Fruit fly (Drosophila melanogaster) whole organism, embryonic: ENCODE results near the gene msb1l.
A peak's percentile ranks its signal among the peaks of the same experiment; 100 is the strongest.

Experiments used
- Abd-B ChIP-seq: fragments of 200-800 bp; sonication (Bioruptor generic); optimal IDR thresholded peaks from 2 replicates; lab custom pipeline; 2018; ENCODE audit warnings: missing biosample characterization, mild to moderate bottlenecking, missing genetic modification characterization, moderate library complexity
- BEAF-32 ChIP-seq: fragments of 200-800 bp; sonication (Bioruptor generic); optimal IDR thresholded peaks from 3 replicates; lab custom pipeline; 2017; ENCODE audit warnings: missing biosample characterization, missing genetic modification characterization, mild to moderate bottlenecking, moderate library complexity, missing genetic modification reagents
- BtbVII ChIP-seq: fragments of 200-800 bp; sonication (Bioruptor generic); optimal IDR thresholded peaks from 3 replicates; lab custom pipeline; 2017; ENCODE audit warnings: missing biosample characterization, mild to moderate bottlenecking, missing genetic modification characterization
- CG10959 ChIP-seq: fragments of 200-800 bp; sonication (Bioruptor generic); IDR thresholded peaks from 2 replicates; pipeline ENCODE4 v1.3.6; 2022; ENCODE audit warnings: missing biosample characterization, missing genetic modification characterization
- CG13287 ChIP-seq: fragments of 200-800 bp; sonication (Bioruptor generic); IDR thresholded peaks from 2 replicates; pipeline ENCODE4 v1.3.6; 2022; ENCODE audit warnings: missing biosample characterization, missing genetic modification characterization; ENCODE audit not compliant: partially characterized antibody
- CG14860 ChIP-seq: fragments of 200-800 bp; sonication (Bioruptor generic); IDR thresholded peaks from 3 replicates; pipeline ENCODE4 v1.3.6; 2022; ENCODE audit warnings: missing biosample characterization, missing genetic modification characterization; ENCODE audit not compliant: partially characterized antibody
- CG17829 ChIP-seq: fragments of 200-800 bp; optimal IDR thresholded peaks from 2 replicates; lab custom pipeline; 2019; ENCODE audit warnings: missing biosample characterization, mild to moderate bottlenecking, missing genetic modification characterization, moderate library complexity
- CG18262 ChIP-seq: fragments of 200-800 bp; optimal IDR thresholded peaks from 3 replicates; lab custom pipeline; 2019; ENCODE audit warnings: missing biosample characterization, mild to moderate bottlenecking, missing genetic modification characterization, moderate library complexity
- CG2120 ChIP-seq: fragments of 200-800 bp; sonication (Bioruptor generic); optimal IDR thresholded peaks from 3 replicates; lab custom pipeline; 2016; ENCODE audit warnings: missing biosample characterization, missing genetic modification characterization
- CG34224 ChIP-seq: fragments of 200-800 bp; sonication (Bioruptor generic); IDR thresholded peaks from 3 replicates; pipeline ENCODE4 v1.3.6; 2022; ENCODE audit warnings: missing biosample characterization, missing genetic modification characterization; ENCODE audit not compliant: partially characterized antibody
- CG4854 ChIP-seq: fragments of 200-800 bp; sonication (Bioruptor generic); optimal IDR thresholded peaks from 2 replicates; lab custom pipeline; 2016; ENCODE audit warnings: missing biosample characterization, missing genetic modification characterization, inconsistent platforms
- CG6765 ChIP-seq: fragments of 200-800 bp; sonication (Bioruptor generic); optimal IDR thresholded peaks from 3 replicates; lab custom pipeline; 2017; ENCODE audit warnings: missing biosample characterization, mild to moderate bottlenecking, missing genetic modification characterization
- CG8089 ChIP-seq: fragments of 200-800 bp; sonication (Bioruptor generic); optimal IDR thresholded peaks from 3 replicates; lab custom pipeline; 2016; ENCODE audit warnings: missing biosample characterization, missing genetic modification characterization
- CG8281 ChIP-seq: fragments of 200-800 bp; sonication (Bioruptor generic); optimal IDR thresholded peaks from 2 replicates; lab custom pipeline; 2018; ENCODE audit warnings: missing biosample characterization, mild to moderate bottlenecking, missing genetic modification characterization, moderate library complexity
- CG8290 ChIP-seq, 3 experiments: fragments of 200-800 bp; sonication (Bioruptor generic); optimal IDR thresholded peaks; 2 replicates each; lab custom pipeline; 2016 to 2019; ENCODE audit warnings: missing biosample characterization in 3 of 3, missing genetic modification characterization in 3 of 3, mild to moderate bottlenecking in 2 of 3, moderate library complexity in 1 of 3
- CG8944 ChIP-seq: fragments of 200-800 bp; sonication (Bioruptor generic); optimal IDR thresholded peaks from 3 replicates; lab custom pipeline; 2016; ENCODE audit warnings: missing biosample characterization, missing genetic modification characterization
- CG9437 ChIP-seq: fragments of 200-800 bp; sonication (Bioruptor generic); optimal IDR thresholded peaks from 2 replicates; lab custom pipeline; 2018; ENCODE audit warnings: missing biosample characterization, mild to moderate bottlenecking, missing genetic modification characterization
- CG9797 ChIP-seq: fragments of 200-800 bp; sonication (Bioruptor generic); optimal IDR thresholded peaks from 3 replicates; lab custom pipeline; 2018; ENCODE audit warnings: missing biosample characterization, mild to moderate bottlenecking, missing genetic modification characterization
- CTCF ChIP-seq: fragments of 200-800 bp; sonication (Bioruptor generic); optimal IDR thresholded peaks from 2 replicates; lab custom pipeline; 2017; ENCODE audit warnings: missing biosample characterization, mild to moderate bottlenecking, missing genetic modification characterization, moderate library complexity
- Dll ChIP-seq: fragments of 200-800 bp; sonication (Bioruptor generic); IDR thresholded peaks from 4 replicates; pipeline ENCODE4 v1.3.6; 2022; ENCODE audit warnings: missing biosample characterization, missing genetic modification characterization; ENCODE audit not compliant: partially characterized antibody
- Doc3 ChIP-seq: fragments of 200-800 bp; sonication (Bioruptor generic); IDR thresholded peaks from 3 replicates; pipeline ENCODE4 v1.3.6; 2022; ENCODE audit warnings: missing biosample characterization, missing genetic modification characterization; ENCODE audit not compliant: partially characterized antibody
- HLH4C ChIP-seq: fragments of 200-800 bp; sonication (Bioruptor generic); IDR thresholded peaks from 3 replicates; pipeline ENCODE4 v1.3.6; 2022; ENCODE audit warnings: missing biosample characterization, missing genetic modification characterization; ENCODE audit not compliant: partially characterized antibody
- HLHmδ ChIP-seq: fragments of 200-800 bp; sonication (Bioruptor generic); optimal IDR thresholded peaks from 2 replicates; lab custom pipeline; 2018; ENCODE audit warnings: missing biosample characterization, mild to moderate bottlenecking, missing genetic modification characterization, moderate library complexity
- Hand ChIP-seq: fragments of 200-800 bp; sonication (Bioruptor generic); optimal IDR thresholded peaks from 2 replicates; lab custom pipeline; 2017; ENCODE audit warnings: mild to moderate bottlenecking, missing biosample characterization, missing genetic modification reagents, missing genetic modification characterization
- HmgD ChIP-seq: fragments of 200-800 bp; sonication (Bioruptor generic); optimal IDR thresholded peaks from 3 replicates; lab custom pipeline; 2016; ENCODE audit warnings: missing biosample characterization, missing genetic modification characterization
- HmgZ ChIP-seq: fragments of 200-800 bp; sonication (Bioruptor generic); optimal IDR thresholded peaks from 2 replicates; lab custom pipeline; 2018; ENCODE audit warnings: missing biosample characterization, mild to moderate bottlenecking, missing genetic modification characterization
- Lhr ChIP-seq: fragments of 200-800 bp; sonication (Bioruptor generic); optimal IDR thresholded peaks from 3 replicates; lab custom pipeline; 2017; ENCODE audit warnings: mild to moderate bottlenecking, missing biosample characterization, missing genetic modification reagents, missing genetic modification characterization
- Med ChIP-seq: fragments of 200-800 bp; sonication (Bioruptor generic); peaks from one replicate; lab custom pipeline; 2016; ENCODE audit warnings: missing biosample characterization, missing genetic modification characterization, mild to moderate bottlenecking, inconsistent platforms, moderate library complexity
- Poxn ChIP-seq: fragments of 200-800 bp; sonication (Bioruptor generic); IDR thresholded peaks from 2 replicates; pipeline ENCODE4 v1.3.6; 2022; ENCODE audit warnings: missing biosample characterization, missing genetic modification characterization
- Sry-β ChIP-seq: fragments of 200-800 bp; sonication (Bioruptor generic); optimal IDR thresholded peaks from 2 replicates; lab custom pipeline; 2018; ENCODE audit warnings: missing biosample characterization, mild to moderate bottlenecking, missing genetic modification characterization, moderate library complexity
- Stat92E ChIP-seq, 3 experiments: fragments of >200 bp in 2 of 3; fragments of 200-800 bp in 1 of 3; sonication (Bioruptor generic) in 1 of 3; optimal IDR thresholded peaks; 2 replicates each; lab custom pipeline; 2017 to 2019; ENCODE audit warnings: missing biosample characterization in 3 of 3, missing genetic modification characterization in 3 of 3, mild to moderate bottlenecking in 1 of 3, moderate library complexity in 1 of 3
- Vsx1 ChIP-seq: fragments of 200-800 bp; sonication (Bioruptor generic); optimal IDR thresholded peaks from 2 replicates; lab custom pipeline; 2017; ENCODE audit warnings: missing biosample characterization, mild to moderate bottlenecking, missing genetic modification characterization, missing genetic modification reagents
- YL-1 ChIP-seq: fragments of 200-800 bp; sonication (Bioruptor generic); optimal IDR thresholded peaks from 3 replicates; lab custom pipeline; 2017; ENCODE audit warnings: missing biosample characterization, mild to moderate bottlenecking, missing genetic modification characterization
- amos ChIP-seq: fragments of 200-800 bp; sonication (Bioruptor generic); IDR thresholded peaks from 2 replicates; pipeline ENCODE4 v1.3.6; 2022; ENCODE audit warnings: missing biosample characterization, missing genetic modification characterization; ENCODE audit not compliant: partially characterized antibody
- aop ChIP-seq: fragments of 200-800 bp; sonication (Bioruptor generic); IDR thresholded peaks from 2 replicates; pipeline ENCODE4 v1.3.6; 2022; ENCODE audit warnings: missing biosample characterization, missing genetic modification characterization
- az2 ChIP-seq: fragments of 200-800 bp; sonication (Bioruptor generic); optimal IDR thresholded peaks from 3 replicates; lab custom pipeline; 2016; ENCODE audit warnings: missing biosample characterization, missing genetic modification characterization
- bowl ChIP-seq: fragments of 200-800 bp; sonication (Bioruptor generic); IDR thresholded peaks from 2 replicates; pipeline ENCODE4 v1.3.6; 2022; ENCODE audit warnings: missing biosample characterization, missing genetic modification characterization
- chinmo ChIP-seq: fragments of 200-800 bp; sonication (Bioruptor generic); IDR thresholded peaks from 4 replicates; pipeline ENCODE4 v1.3.6; 2022; ENCODE audit warnings: missing biosample characterization, missing genetic modification characterization; ENCODE audit not compliant: partially characterized antibody
- gro ChIP-seq: fragments of 200-800 bp; sonication (Bioruptor generic); optimal IDR thresholded peaks from 2 replicates; lab custom pipeline; 2016; ENCODE audit warnings: missing biosample characterization, missing genetic modification characterization
- org-1 ChIP-seq: fragments of 200-800 bp; sonication (Bioruptor generic); optimal IDR thresholded peaks from 2 replicates; lab custom pipeline; 2017; ENCODE audit warnings: missing biosample characterization, missing genetic modification characterization
- scrt ChIP-seq: fragments of 200-800 bp; sonication (Bioruptor generic); optimal IDR thresholded peaks from 2 replicates; lab custom pipeline; 2018; ENCODE audit warnings: missing biosample characterization, mild to moderate bottlenecking, missing genetic modification characterization, moderate library complexity
- sens ChIP-seq: fragments of 200-800 bp; sonication (Bioruptor generic); peaks from one replicate; lab custom pipeline; 2016; ENCODE audit warnings: missing biosample characterization, missing genetic modification characterization
- seq ChIP-seq: fragments of 200-800 bp; sonication (Bioruptor generic); IDR thresholded peaks from 2 replicates; pipeline ENCODE4 v1.3.6; 2022; ENCODE audit warnings: missing biosample characterization, missing genetic modification characterization
- shn ChIP-seq: fragments of 200-800 bp; sonication (Bioruptor generic); optimal IDR thresholded peaks from 3 replicates; lab custom pipeline; 2016; ENCODE audit warnings: missing biosample characterization, missing genetic modification characterization
- sim ChIP-seq: fragments of 200-800 bp; sonication (Bioruptor generic); IDR thresholded peaks from 2 replicates; pipeline ENCODE4 v1.3.6; 2022; ENCODE audit warnings: missing biosample characterization, missing genetic modification characterization
- trem ChIP-seq: fragments of 200-800 bp; optimal IDR thresholded peaks from 3 replicates; lab custom pipeline; 2019; ENCODE audit warnings: missing biosample characterization, mild to moderate bottlenecking, missing genetic modification characterization, moderate library complexity
- vfl ChIP-seq: fragments of 200-800 bp; sonication (Bioruptor generic); optimal IDR thresholded peaks from 2 replicates; lab custom pipeline; 2016; ENCODE audit warnings: missing biosample characterization, missing genetic modification characterization
- zen2 ChIP-seq: fragments of 200-800 bp; sonication (Bioruptor generic); IDR thresholded peaks from 3 replicates; pipeline ENCODE4 v1.3.6; 2022; ENCODE audit warnings: missing biosample characterization, missing genetic modification characterization; ENCODE audit not compliant: partially characterized antibody

msb1l gene

DNA sequence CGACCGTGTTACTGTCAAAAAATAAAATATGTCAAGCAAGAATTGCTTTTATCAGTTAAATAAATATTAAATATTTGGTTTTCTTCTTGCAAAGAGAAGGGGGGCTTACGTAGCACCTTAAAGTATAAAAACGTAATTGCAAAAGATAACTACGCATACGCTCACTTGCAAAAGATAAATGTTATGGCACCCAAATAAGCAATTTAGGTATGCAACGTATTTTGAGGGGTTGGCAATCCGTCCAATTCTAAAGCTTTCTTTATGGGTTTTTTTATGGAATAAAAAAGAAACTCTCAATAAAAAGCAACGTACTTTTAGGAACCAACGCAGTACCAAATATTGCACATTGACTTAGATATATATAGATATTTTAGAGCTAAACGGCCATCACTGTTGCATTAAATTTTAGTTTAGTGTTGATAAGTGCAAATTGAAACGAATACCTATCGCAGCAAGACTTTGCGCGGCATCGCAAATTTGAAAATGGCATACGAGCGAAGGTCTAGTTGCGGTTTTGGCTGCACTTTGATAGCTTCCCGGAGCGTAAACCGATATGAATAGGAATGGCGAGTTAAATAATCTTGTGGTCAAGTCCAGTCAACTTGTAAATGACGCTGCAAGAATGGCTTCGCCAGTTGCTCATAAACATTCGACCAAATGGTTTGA, 12.1 kb upstream of the msb1l start, which contains the start of gene CG13077 (continued):
- peak; percentile 68 for TF ChIP-seq Dll
- no peak for TF ChIP-seq vfl (GFP tag; lab: Kevin White, UChicago)
- TF ChIP-seq scrt (GFP tag; lab: Kevin White, UChicago) = no peak
- no peak for TF ChIP-seq az2 (GFP tag; lab: Kevin White, UChicago)
- no peak for TF ChIP-seq CG17829 (tag; lab: Kevin White, UChicago)
- TF ChIP-seq HLHmδ (GFP tag; lab: Kevin White, UChicago) = no peak
- TF ChIP-seq CTCF (GFP tag; lab: Kevin White, UChicago) = no peak
- peak; percentile 14 for TF ChIP-seq trem (tag; lab: Kevin White, UChicago)
- no peak for TF ChIP-seq org-1 (GFP tag; lab: Kevin White, UChicago)
- TF ChIP-seq Abd-B (GFP tag; lab: Kevin White, UChicago) = peak; percentile 2
- TF ChIP-seq aop (GFP tag; lab: Robert Waterston, UW) = no peak
- 0 out of 3 replicates have a peak, but pooled peaks have one; percentile 46 for TF ChIP-seq CG14860 (GFP tag; lab: Robert Waterston, UW)
- TF ChIP-seq zen2 (GFP tag; lab: Robert Waterston, UW) = peak; percentile 87
- peak; percentile 68 for TF ChIP-seq CG13287 (GFP tag; lab: Robert Waterston, UW)
- no peak for TF ChIP-seq seq
- no peak for TF ChIP-seq HmgZ (tag; lab: Kevin White, UChicago)
- TF ChIP-seq CG9437 (GFP tag; lab: Kevin White, UChicago) = peak; percentile 98
- TF ChIP-seq CG9797 = no peak
- TF ChIP-seq gro (GFP tag; lab: Kevin White, UChicago) = no peak
- peak; percentile 13 for TF ChIP-seq Lhr
- peak; percentile 64 for TF ChIP-seq Med (GFP tag; lab: Kevin White, UChicago)
- no peak for TF ChIP-seq CG10959 (GFP tag; lab: Robert Waterston, UW)
- no peak for TF ChIP-seq bowl
- TF ChIP-seq CG2120 = no peak
- TF ChIP-seq CG34224 (GFP tag; lab: Robert Waterston, UW) = peak; percentile 48; the same call in 1 of the 3 replicates
- TF ChIP-seq Vsx1 (GFP tag; lab: Kevin White, UChicago) = no peak
- TF ChIP-seq CG8281 (tag; lab: Kevin White, UChicago) = no peak
- no peak for TF ChIP-seq CG4854
- 0 out of 4 replicates have a peak, but pooled peaks have one; percentile 63 for TF ChIP-seq chinmo
- no peak for TF ChIP-seq BtbVII
- peak; percentile 76; the same call in 2 of the 3 replicates for TF ChIP-seq Doc3 (GFP tag; lab: Robert Waterston, UW)
- TF ChIP-seq Poxn (GFP tag; lab: Robert Waterston, UW) = no peak
- TF ChIP-seq CG18262 = no peak
- peak; percentile 37 for TF ChIP-seq CG8290 (GFP tag; optimal IDR thresholded peaks at IDR 0.05; lab: Kevin White, UChicago)
- peak in 1 of 2 experiments; percentile 6 for TF ChIP-seq CG8290 (tag; optimal IDR thresholded peaks at IDR 0.05; lab: Kevin White, UChicago)
- no peak for TF ChIP-seq shn (GFP tag; lab: Kevin White, UChicago)
- TF ChIP-seq CG6765 = no peak
- no peak for TF ChIP-seq Stat92E (GFP tag; optimal IDR thresholded peaks at IDR 0.05; lab: Kevin White, UChicago)
- no peak for TF ChIP-seq YL-1 (GFP tag; lab: Kevin White, UChicago)
- peak; percentile 84 for TF ChIP-seq Sry-β (GFP tag; lab: Kevin White, UChicago)
- no peak for TF ChIP-seq CG8089 (GFP tag; lab: Kevin White, UChicago)
- peak; percentile 49; the same call in 2 of the 3 replicates for TF ChIP-seq HLH4C (GFP tag; lab: Robert Waterston, UW)
- TF ChIP-seq sim (GFP tag; lab: Robert Waterston, UW) = no peak
- TF ChIP-seq Hand (GFP tag; lab: Kevin White, UChicago) = no peak
- TF ChIP-seq BEAF-32 (GFP tag; lab: Kevin White, UChicago) = peak; percentile 43
- TF ChIP-seq amos (GFP tag; lab: Robert Waterston, UW) = peak; percentile 40; the same call in 1 of the 2 replicates
- TF ChIP-seq sens (GFP tag; lab: Kevin White, UChicago) = peak; percentile 62
- TF ChIP-seq CG8944 (GFP tag; lab: Kevin White, UChicago) = no peak
- no peak for TF ChIP-seq HmgD (GFP tag; lab: Kevin White, UChicago)
